Worm (Caenorhabditis elegans) whole organism, L4/young adult: Measurements from ENCODE around the gene K09A9.6.

Experiments
- W03F9.2 ChIP-seq: fragments of 150-350 bp; optimal IDR thresholded peaks from 2 replicates; lab custom pipeline; 2014; ENCODE audit warnings: missing biosample characterization, missing genetic modification characterization
- dao-5 ChIP-seq: sonication (generic microtip); optimal IDR thresholded peaks from 2 replicates; lab custom pipeline; 2016; ENCODE audit warnings: missing genotype, missing genetic modification characterization, moderate library complexity, missing compliant biosample characterization

- no peak for TF ChIP-seq dao-5 (tag; lab: Kevin White, UChicago)
- TF ChIP-seq W03F9.2 (tag; lab: Kevin White, UChicago), result no peak
Observed at ce11 chrX:15566640-15567039, 10.4 kb upstream of the K09A9.6 start.
